Fruit fly (Drosophila melanogaster) whole organism, embryonic: Measurements from ENCODE around the gene dwg.

ENCODE experiments used
- Asciz ChIP-seq: fragments of 200-800 bp; sonication (Bioruptor generic); optimal IDR thresholded peaks from 2 replicates; lab custom pipeline; 2017; ENCODE audit warnings: missing biosample characterization, mild to moderate bottlenecking, missing genetic modification characterization, missing genetic modification reagents
- B-H1 ChIP-seq: fragments of 200-800 bp; sonication (Bioruptor generic); IDR thresholded peaks from 3 replicates; pipeline ENCODE4 v1.3.6; 2022; ENCODE audit warnings: missing biosample characterization, missing genetic modification characterization
- CG11456 ChIP-seq: fragments of 200-800 bp; sonication (Bioruptor generic); IDR thresholded peaks from 3 replicates; pipeline ENCODE4 v1.3.6; 2022; ENCODE audit warnings: missing biosample characterization, missing genetic modification characterization
- CG14965 ChIP-seq: fragments of 200-800 bp; sonication (Bioruptor generic); optimal IDR thresholded peaks from 2 replicates; lab custom pipeline; 2016; ENCODE audit warnings: missing biosample characterization, missing genetic modification characterization, borderline replicate concordance
- CG16815 ChIP-seq: fragments of 200-800 bp; sonication (Bioruptor generic); optimal IDR thresholded peaks from 3 replicates; lab custom pipeline; 2017; ENCODE audit warnings: missing biosample characterization, mild to moderate bottlenecking, missing genetic modification characterization
- CG16863 ChIP-seq: fragments of 200-800 bp; sonication (Bioruptor generic); optimal IDR thresholded peaks from 3 replicates; lab custom pipeline; 2016; ENCODE audit warnings: missing biosample characterization, missing genetic modification characterization
- CG17328 ChIP-seq: fragments of 200-800 bp; sonication (Bioruptor generic); IDR thresholded peaks from 2 replicates; pipeline ENCODE4 v1.3.6; 2022; ENCODE audit warnings: missing biosample characterization, missing genetic modification characterization
- CG17385 ChIP-seq: fragments of 200-800 bp; sonication (Bioruptor generic); optimal IDR thresholded peaks from 3 replicates; lab custom pipeline; 2018; ENCODE audit warnings: missing biosample characterization, mild to moderate bottlenecking, missing genetic modification characterization
- CG17829 ChIP-seq: fragments of 200-800 bp; optimal IDR thresholded peaks from 2 replicates; lab custom pipeline; 2019; ENCODE audit warnings: missing biosample characterization, mild to moderate bottlenecking, missing genetic modification characterization, moderate library complexity
- CG17912 ChIP-seq: fragments of 200-800 bp; sonication (Bioruptor generic); optimal IDR thresholded peaks from 2 replicates; lab custom pipeline; 2018; ENCODE audit warnings: missing biosample characterization, mild to moderate bottlenecking, missing genetic modification characterization
- CG32772 ChIP-seq: fragments of 200-800 bp; sonication (Bioruptor generic); IDR thresholded peaks from 2 replicates; pipeline ENCODE4 v1.3.6; 2022; ENCODE audit warnings: missing biosample characterization, missing genetic modification characterization
- CG4360 ChIP-seq: fragments of 200-800 bp; sonication (Bioruptor generic); IDR thresholded peaks from 2 replicates; pipeline ENCODE4 v1.3.6; 2022; ENCODE audit warnings: missing biosample characterization, missing genetic modification characterization
- CG43689 ChIP-seq: fragments of 200-800 bp; sonication (Bioruptor generic); IDR thresholded peaks from 2 replicates; pipeline ENCODE4 v1.3.6; 2022; ENCODE audit warnings: missing biosample characterization, missing genetic modification characterization
- CG4424 ChIP-seq: fragments of 200-800 bp; sonication (Bioruptor generic); optimal IDR thresholded peaks from 3 replicates; lab custom pipeline; 2016; ENCODE audit warnings: missing biosample characterization, missing genetic modification characterization
- CG6654 ChIP-seq: fragments of 200-800 bp; sonication (Bioruptor generic); optimal IDR thresholded peaks from 2 replicates; lab custom pipeline; 2017; ENCODE audit warnings: missing biosample characterization, mild to moderate bottlenecking, missing genetic modification characterization
- CG7963 ChIP-seq: fragments of 200-800 bp; sonication (Bioruptor generic); IDR thresholded peaks from 3 replicates; pipeline ENCODE4 v1.3.6; 2022; ENCODE audit warnings: missing biosample characterization, missing genetic modification characterization; ENCODE audit not compliant: partially characterized antibody
- CG9609 ChIP-seq: fragments of 200-800 bp; sonication (Bioruptor generic); optimal IDR thresholded peaks from 3 replicates; lab custom pipeline; 2016; ENCODE audit warnings: missing biosample characterization, missing genetic modification characterization
- Dek ChIP-seq: fragments of 200-800 bp; sonication (Bioruptor generic); optimal IDR thresholded peaks from 3 replicates; lab custom pipeline; 2019; ENCODE audit warnings: missing biosample characterization, mild to moderate bottlenecking, missing genetic modification characterization, moderate library complexity
- Doc3 ChIP-seq: fragments of 200-800 bp; sonication (Bioruptor generic); IDR thresholded peaks from 3 replicates; pipeline ENCODE4 v1.3.6; 2022; ENCODE audit warnings: missing biosample characterization, missing genetic modification characterization; ENCODE audit not compliant: partially characterized antibody
- E2f1 ChIP-seq: fragments of 200-800 bp; sonication (Bioruptor generic); IDR thresholded peaks from 2 replicates; pipeline ENCODE4 v1.3.6; 2022; ENCODE audit warnings: missing biosample characterization, missing genetic modification characterization
- ERR ChIP-seq: fragments of 200-800 bp; sonication (Bioruptor generic); optimal IDR thresholded peaks from 2 replicates; lab custom pipeline; 2016; ENCODE audit warnings: missing biosample characterization, missing genetic modification characterization
- HLH4C ChIP-seq: fragments of 200-800 bp; sonication (Bioruptor generic); IDR thresholded peaks from 3 replicates; pipeline ENCODE4 v1.3.6; 2022; ENCODE audit warnings: missing biosample characterization, missing genetic modification characterization; ENCODE audit not compliant: partially characterized antibody
- HLHmδ ChIP-seq: fragments of 200-800 bp; sonication (Bioruptor generic); optimal IDR thresholded peaks from 2 replicates; lab custom pipeline; 2018; ENCODE audit warnings: missing biosample characterization, mild to moderate bottlenecking, missing genetic modification characterization, moderate library complexity
- HmgZ ChIP-seq: fragments of 200-800 bp; sonication (Bioruptor generic); optimal IDR thresholded peaks from 2 replicates; lab custom pipeline; 2018; ENCODE audit warnings: missing biosample characterization, mild to moderate bottlenecking, missing genetic modification characterization
- Mad ChIP-seq: fragments of 200-800 bp; sonication (Bioruptor generic); optimal IDR thresholded peaks from 2 replicates; lab custom pipeline; 2016; ENCODE audit warnings: missing biosample characterization, missing genetic modification characterization
- Max ChIP-seq: fragments of 200-800 bp; sonication (Bioruptor generic); optimal IDR thresholded peaks from 2 replicates; lab custom pipeline; 2016; ENCODE audit warnings: missing biosample characterization, mild to moderate bottlenecking, missing genetic modification characterization
- NC2β ChIP-seq: fragments of 200-800 bp; sonication (Bioruptor generic); optimal IDR thresholded peaks from 2 replicates; lab custom pipeline; 2016; ENCODE audit warnings: missing biosample characterization, missing genetic modification characterization
- Sry-β ChIP-seq: fragments of 200-800 bp; sonication (Bioruptor generic); optimal IDR thresholded peaks from 2 replicates; lab custom pipeline; 2018; ENCODE audit warnings: missing biosample characterization, mild to moderate bottlenecking, missing genetic modification characterization, moderate library complexity
- TFAM ChIP-seq: fragments of 200-800 bp; sonication (Bioruptor generic); optimal IDR thresholded peaks from 2 replicates; lab custom pipeline; 2017; ENCODE audit warnings: missing biosample characterization, missing genetic modification characterization, inconsistent platforms
- Trl ChIP-seq, 3 experiments: fragments of >200 bp in 2 of 3; fragments of 200-800 bp in 1 of 3; sonication (Bioruptor generic) in 1 of 3; optimal IDR thresholded peaks; 2 replicates in 1 of 3; 3 replicates in 2 of 3; lab custom pipeline; 2016 to 2017; ENCODE audit warnings: missing biosample characterization in 1 of 3, missing genetic modification characterization in 1 of 3
- YL-1 ChIP-seq: fragments of 200-800 bp; sonication (Bioruptor generic); optimal IDR thresholded peaks from 3 replicates; lab custom pipeline; 2017; ENCODE audit warnings: missing biosample characterization, mild to moderate bottlenecking, missing genetic modification characterization
- dan ChIP-seq: fragments of 200-800 bp; sonication (Bioruptor generic); IDR thresholded peaks from 2 replicates; pipeline ENCODE4 v1.3.6; 2022; ENCODE audit warnings: missing biosample characterization, missing genetic modification characterization
- dmrt99B ChIP-seq: fragments of 200-800 bp; sonication (Bioruptor generic); optimal IDR thresholded peaks from 2 replicates; lab custom pipeline; 2018; ENCODE audit warnings: missing biosample characterization, mild to moderate bottlenecking, missing genetic modification characterization, moderate library complexity
- dysf ChIP-seq: fragments of 200-800 bp; sonication (Bioruptor generic); IDR thresholded peaks from 3 replicates; pipeline ENCODE4 v1.3.6; 2022; ENCODE audit warnings: missing biosample characterization, missing genetic modification characterization
- grn ChIP-seq: fragments of 200-800 bp; sonication (Bioruptor generic); optimal IDR thresholded peaks from 3 replicates; lab custom pipeline; 2017; ENCODE audit warnings: missing biosample characterization, missing genetic modification characterization
- h ChIP-seq: fragments of >200 bp; optimal IDR thresholded peaks from 2 replicates; lab custom pipeline; 2017
- hbn ChIP-seq: fragments of 200-800 bp; sonication (Bioruptor generic); IDR thresholded peaks from 2 replicates; pipeline ENCODE4 v1.3.6; 2022; ENCODE audit warnings: missing biosample characterization, missing genetic modification characterization; ENCODE audit not compliant: partially characterized antibody
- insv ChIP-seq, 2 experiments: fragments of 200-800 bp; sonication (Bioruptor generic); optimal IDR thresholded peaks; 3 replicates each; lab custom pipeline; 2016 to 2018; ENCODE audit warnings: missing biosample characterization in 2 of 2, missing genetic modification characterization in 2 of 2
- jigr1 ChIP-seq: fragments of 200-800 bp; sonication (Bioruptor generic); IDR thresholded peaks from 3 replicates; pipeline ENCODE4 v1.3.6; 2022; ENCODE audit warnings: missing biosample characterization, missing genetic modification characterization
- lmd ChIP-seq: fragments of 200-800 bp; sonication (Bioruptor generic); IDR thresholded peaks from 2 replicates; pipeline ENCODE4 v1.3.6; 2022; ENCODE audit warnings: missing biosample characterization, missing genetic modification characterization
- mam ChIP-seq: fragments of 200-800 bp; sonication (Bioruptor generic); optimal IDR thresholded peaks from 3 replicates; lab custom pipeline; 2016; ENCODE audit warnings: missing biosample characterization, missing genetic modification characterization
- peb ChIP-seq: fragments of 200-800 bp; sonication (Bioruptor generic); IDR thresholded peaks from 2 replicates; pipeline ENCODE4 v1.3.6; 2022; ENCODE audit warnings: missing biosample characterization, missing genetic modification characterization
- pros ChIP-seq: fragments of 200-800 bp; sonication (Bioruptor generic); optimal IDR thresholded peaks from 3 replicates; lab custom pipeline; 2019; ENCODE audit warnings: missing biosample characterization, mild to moderate bottlenecking, missing genetic modification characterization, moderate library complexity
- pzg ChIP-seq: fragments of 200-800 bp; sonication (Bioruptor generic); optimal IDR thresholded peaks from 3 replicates; lab custom pipeline; 2018; ENCODE audit warnings: missing biosample characterization, mild to moderate bottlenecking, missing genetic modification characterization, moderate library complexity
- run ChIP-seq: fragments of 200-800 bp; sonication (Bioruptor generic); optimal IDR thresholded peaks from 3 replicates; lab custom pipeline; 2018; ENCODE audit warnings: missing biosample characterization, mild to moderate bottlenecking, missing genetic modification characterization
- sim ChIP-seq: fragments of 200-800 bp; sonication (Bioruptor generic); IDR thresholded peaks from 2 replicates; pipeline ENCODE4 v1.3.6; 2022; ENCODE audit warnings: missing biosample characterization, missing genetic modification characterization
- stwl ChIP-seq: fragments of 200-800 bp; sonication (Bioruptor generic); optimal IDR thresholded peaks from 3 replicates; lab custom pipeline; 2018; ENCODE audit warnings: missing biosample characterization, mild to moderate bottlenecking, missing genetic modification characterization, moderate library complexity
- tin ChIP-seq: fragments of 200-800 bp; sonication (Bioruptor generic); optimal IDR thresholded peaks from 3 replicates; lab custom pipeline; 2016; ENCODE audit warnings: missing biosample characterization, missing genetic modification characterization
- wdn ChIP-seq: fragments of 200-800 bp; sonication (Bioruptor generic); IDR thresholded peaks from 2 replicates; pipeline ENCODE4 v1.3.6; 2022; ENCODE audit warnings: missing biosample characterization, missing genetic modification characterization
- zf30C ChIP-seq: fragments of 200-800 bp; sonication (Bioruptor generic); optimal IDR thresholded peaks from 3 replicates; lab custom pipeline; 2018; ENCODE audit warnings: missing biosample characterization, mild to moderate bottlenecking, missing genetic modification characterization
- zfh1 ChIP-seq: fragments of 200-800 bp; sonication (Bioruptor generic); IDR thresholded peaks from 3 replicates; pipeline ENCODE4 v1.3.6; 2022; ENCODE audit warnings: missing biosample characterization, missing genetic modification characterization

dwg gene

DNA sequence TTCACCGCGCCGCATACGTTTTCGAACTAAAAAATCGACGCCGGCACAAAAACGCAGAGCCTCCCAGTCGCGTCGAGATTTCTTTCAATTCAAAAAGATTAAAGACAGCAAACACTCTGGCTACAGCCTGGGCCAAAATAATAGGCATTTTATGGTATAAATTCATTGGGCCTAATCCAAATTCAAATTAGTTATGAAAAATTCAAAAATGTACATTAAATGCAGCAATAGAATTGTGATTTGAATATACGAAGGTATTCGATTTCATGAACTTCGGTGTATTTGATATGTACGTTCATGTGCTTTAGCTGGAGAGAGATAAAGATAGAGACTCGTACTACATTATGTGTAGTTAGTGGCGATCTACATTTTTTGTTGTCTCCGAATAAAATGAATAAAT is 16.5 kb downstream of the dwg start, which contains the start of gene Syx4 (continued):
- TF ChIP-seq NC2β (GFP tag; lab: Kevin White, UChicago) (peak; percentile 82), pros (GFP tag; lab: Kevin White, UChicago) (no peak), HLHmδ (GFP tag; lab: Kevin White, UChicago) (no peak), zf30C (GFP tag; lab: Kevin White, UChicago) (no peak), dmrt99B (peak; percentile 95), h (lab: Kevin White, UChicago) (no peak), pzg (GFP tag; lab: Kevin White, UChicago) (peak; percentile 20), jigr1 (GFP tag; lab: Robert Waterston, UW) (0 out of 3 replicates have a peak, but pooled peaks have one; percentile 29), peb (GFP tag; lab: Robert Waterston, UW) (peak; percentile 71), ERR (GFP tag; lab: Kevin White, UChicago) (peak; percentile 81), Asciz (GFP tag; lab: Kevin White, UChicago) (peak; percentile 90), CG17829 (tag; lab: Kevin White, UChicago) (peak; percentile 85), CG17385 (GFP tag; lab: Kevin White, UChicago) (peak; percentile 90), Max (GFP tag; lab: Kevin White, UChicago) (peak; percentile 87), run (tag; lab: Kevin White, UChicago) (peak; percentile 85), wdn (GFP tag; lab: Robert Waterston, UW) (peak; percentile 83), CG43689 (GFP tag; lab: Robert Waterston, UW) (peak; percentile 74), dan (GFP tag; lab: Robert Waterston, UW) (no peak), CG14965 (GFP tag; lab: Kevin White, UChicago) (peak; percentile 59), TFAM (GFP tag; lab: Kevin White, UChicago) (peak; percentile 22), Doc3 (GFP tag; lab: Robert Waterston, UW) (no peak), CG16815 (GFP tag; lab: Kevin White, UChicago) (peak; percentile 77), CG17328 (GFP tag; lab: Robert Waterston, UW) (peak; percentile 91), Dek (tag; lab: Kevin White, UChicago) (peak; percentile 92), CG16863 (GFP tag; lab: Kevin White, UChicago) (peak; percentile 87), E2f1 (peak; percentile 89), Trl (optimal IDR thresholded peaks at IDR 0.05; lab: Kevin White, UChicago) (no peak), Trl (GFP tag; optimal IDR thresholded peaks at IDR 0.05; lab: Kevin White, UChicago) (peak; percentile 85), lmd (GFP tag; lab: Robert Waterston, UW) (peak; percentile 87), Mad (GFP tag; lab: Kevin White, UChicago) (peak; percentile 81), mam (GFP tag; lab: Kevin White, UChicago) (peak; percentile 92), sim (GFP tag; lab: Robert Waterston, UW) (peak; percentile 80), YL-1 (peak; percentile 12), CG9609 (peak; percentile 86), stwl (tag; lab: Kevin White, UChicago) (no peak), CG7963 (GFP tag; lab: Robert Waterston, UW) (no peak), dysf (GFP tag; lab: Robert Waterston, UW) (peak; percentile 92), tin (GFP tag; lab: Kevin White, UChicago) (peak; percentile 77), CG4424 (GFP tag; lab: Kevin White, UChicago) (peak; percentile 78), grn (peak; percentile 52), B-H1 (peak; percentile 82), zfh1 (GFP tag; lab: Robert Waterston, UW) (peak; percentile 88), CG4360 (GFP tag; lab: Robert Waterston, UW) (peak; percentile 56; the same call in 1 of the 2 replicates), Sry-β (GFP tag; lab: Kevin White, UChicago) (peak; percentile 16), CG11456 (GFP tag; lab: Robert Waterston, UW) (peak; percentile 91), CG17912 (GFP tag; lab: Kevin White, UChicago) (no peak), hbn (no peak), insv (GFP tag; optimal IDR thresholded peaks at IDR 0.05; lab: Kevin White, UChicago) (no peak), HmgZ (tag; lab: Kevin White, UChicago) (peak; percentile 90), HLH4C (no peak), CG6654 (peak; percentile 78), CG32772 (peak; percentile 81)
